Worm (Caenorhabditis elegans): ENCODE data around the gene hlh-34.

hlh-34 gene

DNA sequence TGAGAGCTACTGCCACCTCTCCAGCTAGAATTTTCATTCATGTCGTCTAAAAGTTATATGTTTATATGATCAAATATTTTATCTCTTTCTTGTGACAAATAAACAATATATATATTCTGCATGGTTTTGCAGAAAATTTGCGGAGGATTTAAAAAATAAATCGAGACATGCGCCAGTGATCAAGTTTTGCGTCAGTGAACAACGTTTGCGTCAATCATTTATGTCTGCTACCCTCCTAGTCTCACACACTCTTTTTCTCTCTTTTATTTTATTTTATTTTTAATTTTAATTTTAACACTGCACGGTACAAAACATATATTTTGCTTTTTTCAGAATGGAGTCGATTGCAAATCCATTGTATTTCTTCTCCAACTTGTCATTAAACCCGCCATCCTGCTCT, 28.7 kb downstream of the hlh-34 start, which contains the start of the genes tag-65 and ccz-1 (continued):
- TF ChIP-seq madf-8 (GFP tag; conservative IDR thresholded peaks at IDR 0.05) (peak; percentile 68), snpc-3.4 (tag; optimal IDR thresholded peaks at IDR 0.05) (peak; percentile 55), atf-7 (tag; optimal IDR thresholded peaks at IDR 0.05) (peak; percentile 30), Y79H2A.3 (GFP tag; conservative IDR thresholded peaks at IDR 0.05) (no peak), gei-17 (GFP tag; optimal IDR thresholded peaks at IDR 0.05) (peak; percentile 59), fkh-3 (tag; optimal IDR thresholded peaks at IDR 0.05) (no peak), ama-1 (optimal IDR thresholded peaks at IDR 0.05) (no peak), ama-1 (GFP tag; optimal IDR thresholded peaks at IDR 0.05) (no peak), C06A6.2 (GFP tag; conservative IDR thresholded peaks at IDR 0.05) (0 out of 2 replicates have a peak, but pooled peaks have one; percentile 33), rcor-1 (GFP tag; IDR thresholded peaks at IDR 0.05) (peak; percentile 89), hlh-26 (GFP tag; conservative IDR thresholded peaks at IDR 0.05) (no peak), athp-1 (tag; optimal IDR thresholded peaks at IDR 0.05) (peak; percentile 28), ztf-28 (GFP tag; IDR thresholded peaks at IDR 0.05) (no peak), F37B4.10 (GFP tag; IDR thresholded peaks at IDR 0.05) (no peak)

DNA sequence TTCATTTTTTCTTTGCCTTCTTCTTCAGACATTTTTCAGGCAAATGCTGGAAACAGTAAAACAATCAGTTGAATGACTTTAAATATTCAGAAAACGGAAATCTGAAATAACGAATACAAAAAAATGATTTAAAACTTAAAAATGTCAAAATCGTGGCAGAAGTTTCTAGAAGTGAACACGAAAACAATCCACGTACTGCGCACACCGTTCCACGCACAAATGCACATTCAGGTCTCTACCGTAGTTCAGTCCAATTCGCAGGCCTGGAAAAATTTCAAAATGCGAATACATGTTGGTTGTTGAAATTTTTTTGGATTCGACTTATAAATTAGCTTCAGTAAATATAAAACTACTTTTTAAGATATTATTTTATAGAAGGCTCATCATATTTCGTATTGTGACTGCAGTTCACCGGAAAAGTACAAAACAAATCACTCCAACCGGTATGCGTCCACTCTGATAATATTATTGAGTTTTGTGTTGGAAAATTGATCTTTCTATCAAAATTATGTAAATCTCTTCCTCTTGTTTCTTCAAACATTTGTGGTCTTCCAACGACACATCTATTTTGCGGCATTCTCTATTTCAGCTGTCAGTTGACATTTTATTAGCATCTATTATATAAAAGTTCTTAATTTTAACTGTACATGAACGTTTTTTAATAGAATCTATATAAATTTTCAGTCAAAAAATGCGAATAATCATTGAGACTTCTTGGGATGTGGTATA, 35.1 kb downstream of the hlh-34 start, which contains the start of the genes mip-2 and F58G11.4:
mip-2 (minus strand) TSS at position 48 of the 729 bp plus-strand sequence.
F58G11.4 (plus strand) TSS at position 679 of the 729 bp plus-strand sequence.
- TF ChIP-seq bed-2 (GFP tag; IDR thresholded peaks at IDR 0.05), result no peak
- no peak for TF ChIP-seq zim-3 (tag; optimal IDR thresholded peaks at IDR 0.05)
- no peak for TF ChIP-seq hlh-26 (GFP tag; conservative IDR thresholded peaks at IDR 0.05)
- peak; percentile 32 for TF ChIP-seq lin-54 (GFP tag; optimal IDR thresholded peaks at IDR 0.05)
- TF ChIP-seq ztf-18 (tag; optimal IDR thresholded peaks at IDR 0.05), result peak; percentile 73
- no peak for TF ChIP-seq ztf-25 (GFP tag; IDR thresholded peaks at IDR 0.05)
- TF ChIP-seq T26A5.8 (tag; optimal IDR thresholded peaks at IDR 0.05), result no peak
- TF ChIP-seq B0019.2 (GFP tag; conservative IDR thresholded peaks at IDR 0.05), result no peak
- TF ChIP-seq T07F8.4 (tag; optimal IDR thresholded peaks at IDR 0.05), result no peak
- TF ChIP-seq F22D6.2 (tag; optimal IDR thresholded peaks at IDR 0.05), result no peak
- no peak for TF ChIP-seq Y56A3A.18 (GFP tag; IDR thresholded peaks at IDR 0.05)
- TF ChIP-seq mel-28 (tag; optimal IDR thresholded peaks at IDR 0.05; ENCODE audit: borderline replicate concordance), result no peak
- no peak for TF ChIP-seq tlf-1 (GFP tag; optimal IDR thresholded peaks at IDR 0.05)
- no peak for TF ChIP-seq chd-7 (tag; optimal IDR thresholded peaks at IDR 0.05)
- TF ChIP-seq madf-8 (GFP tag; conservative IDR thresholded peaks at IDR 0.05), result peak; percentile 93
- 0 out of 2 replicates have a peak, but pooled peaks have one; percentile 21 for TF ChIP-seq ceh-100 (GFP tag; IDR thresholded peaks at IDR 0.05)
- TF ChIP-seq attf-3 (GFP tag; conservative IDR thresholded peaks at IDR 0.05), result no peak
- no peak for TF ChIP-seq nhr-27 (tag; optimal IDR thresholded peaks at IDR 0.05)
- TF ChIP-seq B0336.3 (GFP tag; IDR thresholded peaks at IDR 0.05), result no peak
- TF ChIP-seq gei-17 (GFP tag; optimal IDR thresholded peaks at IDR 0.05), result no peak
- no peak for TF ChIP-seq hrde-1 (tag; optimal IDR thresholded peaks at IDR 0.05; ENCODE audit: borderline replicate concordance)
- peak; percentile 9; the same call in 1 of the 2 replicates for TF ChIP-seq rcor-1 (GFP tag; IDR thresholded peaks at IDR 0.05)
- peak; percentile 58 for TF ChIP-seq xnd-1 (tag; optimal IDR thresholded peaks at IDR 0.05)
- no peak for TF ChIP-seq dpl-1 (GFP tag; optimal IDR thresholded peaks at IDR 0.05)
- peak; percentile 37 for TF ChIP-seq efl-1 (GFP tag; optimal IDR thresholded peaks at IDR 0.05)
- TF ChIP-seq ceh-40 (GFP tag; IDR thresholded peaks at IDR 0.05), result no peak
- TF ChIP-seq B0035.1 (tag; optimal IDR thresholded peaks at IDR 0.05), result no peak
- peak; percentile 81 for TF ChIP-seq ceh-91 (GFP tag; IDR thresholded peaks at IDR 0.05)
- TF ChIP-seq hsf-1 (GFP tag; IDR thresholded peaks at IDR 0.05), result peak; percentile 96
- TF ChIP-seq F57C9.4 (tag; optimal IDR thresholded peaks at IDR 0.05), result no peak
- TF ChIP-seq tbp1 (GFP tag; optimal IDR thresholded peaks at IDR 0.05), result peak; percentile 3
- no peak for TF ChIP-seq nhr-120 (GFP tag; IDR thresholded peaks at IDR 0.05)
- TF ChIP-seq bed-1 (GFP tag; IDR thresholded peaks at IDR 0.05), result no peak
- peak; percentile 55; the same call in 1 of the 2 replicates for TF ChIP-seq pbrm-1 (GFP tag; IDR thresholded peaks at IDR 0.05)
- TF ChIP-seq attf-6 (GFP tag; IDR thresholded peaks at IDR 0.05), result no peak
- TF ChIP-seq hmg-1.2 (GFP tag; IDR thresholded peaks at IDR 0.05), result peak; percentile 15; the same call in 1 of the 2 replicates
- no peak for TF ChIP-seq F39B2.1 (GFP tag; IDR thresholded peaks at IDR 0.05)

All from whole organism, young adult.